Worm (Caenorhabditis elegans) whole organism, midembryonic: ENCODE data around the gene tmem-145.

Experiments used
- T22C8.4 ChIP-seq: fragments of 200-800 bp; sonication (Bioruptor generic); IDR thresholded peaks from 2 replicates; pipeline ENCODE4 v1.3.6; 2022; ENCODE audit warnings: missing genetic modification characterization, missing compliant biosample characterization
- cog-1 ChIP-seq: sonication (generic microtip); optimal IDR thresholded peaks from 2 replicates; lab custom pipeline; 2016; ENCODE audit warnings: missing genetic modification characterization, missing compliant biosample characterization
- flt-1 ChIP-seq: fragments of 200-800 bp; sonication (Bioruptor generic); IDR thresholded peaks from 2 replicates; pipeline ENCODE4 v1.3.6; 2022; ENCODE audit warnings: missing genetic modification characterization, missing compliant biosample characterization
- klf-2 ChIP-seq: fragments of 200-800 bp; sonication (Bioruptor generic); conservative IDR thresholded peaks from 2 replicates; pipeline ENCODE4 v1.3.6; 2022; ENCODE audit warnings: missing genetic modification reagents, missing genetic modification characterization, missing compliant biosample characterization
- med-1 ChIP-seq: sonication (generic microtip); optimal IDR thresholded peaks from 2 replicates; lab custom pipeline; 2017; ENCODE audit warnings: missing genetic modification characterization, mild to moderate bottlenecking, missing compliant biosample characterization, antibody characterized with exemption, missing genetic modification reagents; ENCODE audit not compliant: insufficient read depth
- ref-1 ChIP-seq: fragments of 200-800 bp; sonication (Bioruptor generic); conservative IDR thresholded peaks from 2 replicates; pipeline ENCODE4 v1.3.6; 2022; ENCODE audit warnings: missing genetic modification reagents, missing genetic modification characterization, missing compliant biosample characterization
- tab-1 ChIP-seq: fragments of 200-800 bp; sonication (Bioruptor generic); IDR thresholded peaks from 2 replicates; pipeline ENCODE4 v1.3.6; 2022; ENCODE audit warnings: missing genetic modification characterization, missing compliant biosample characterization
- ztf-23 ChIP-seq: fragments of 200-800 bp; sonication (Bioruptor generic); IDR thresholded peaks from 2 replicates; pipeline ENCODE4 v1.3.6; 2022; ENCODE audit warnings: missing genetic modification reagents, missing genetic modification characterization, missing compliant biosample characterization
- ztf-29 ChIP-seq: fragments of 200-800 bp; sonication (Bioruptor generic); IDR thresholded peaks from 2 replicates; pipeline ENCODE4 v1.3.6; 2022; ENCODE audit warnings: missing genetic modification reagents, missing genetic modification characterization, missing compliant biosample characterization

The tmem-145 gene

DNA sequence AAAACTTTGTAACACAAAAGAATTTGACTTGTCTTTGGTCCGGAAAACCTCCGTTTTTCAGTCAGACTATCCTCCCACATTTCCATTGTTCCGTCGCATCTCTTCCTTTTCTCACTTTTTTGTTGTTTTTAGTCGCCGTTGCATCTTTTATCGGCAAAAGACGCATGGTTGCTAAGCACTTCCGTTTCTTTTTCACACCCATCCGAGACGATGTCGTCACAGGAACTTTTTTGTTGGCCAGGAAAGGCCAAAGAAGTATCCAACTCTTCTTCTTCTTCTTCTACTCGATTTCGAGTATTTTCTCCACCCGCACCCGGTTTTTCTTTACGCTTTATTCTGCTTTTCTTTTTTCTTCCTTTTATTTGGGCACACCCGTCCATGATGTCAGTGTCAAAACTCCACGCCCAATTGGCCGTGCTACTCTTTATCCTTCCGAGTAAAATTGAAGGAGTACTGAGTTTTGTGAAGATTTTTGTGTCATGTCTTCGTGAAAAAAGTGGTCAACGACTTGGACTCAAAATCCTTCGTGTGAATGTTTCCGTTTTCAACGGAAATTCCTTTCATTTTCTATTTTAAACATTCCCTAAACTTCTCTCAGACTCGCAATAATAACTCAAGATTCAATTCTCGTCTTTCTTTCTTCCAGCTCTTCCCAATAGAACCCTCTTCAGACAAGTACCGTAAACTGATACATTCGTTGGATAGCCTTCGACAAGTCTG is 48.4 kb downstream of the tmem-145 start, which contains the start of gene B0198.2:
TSS of gene B0198.2 (plus strand) at position 670 of the 720 bp plus-strand sequence.
- TF ChIP-seq ref-1 (GFP tag; lab: Robert Waterston, UW) (no peak), ztf-29 (no peak), cog-1 (tag; lab: Kevin White, UChicago) (no peak), klf-2 (GFP tag; lab: Robert Waterston, UW) (no peak), flt-1 (no peak), T22C8.4 (GFP tag; lab: Robert Waterston, UW) (no peak), ztf-23 (GFP tag; lab: Robert Waterston, UW) (no peak), tab-1 (GFP tag; lab: Robert Waterston, UW) (no peak), med-1 (GFP tag; lab: Kevin White, UChicago) (no peak)

DNA sequence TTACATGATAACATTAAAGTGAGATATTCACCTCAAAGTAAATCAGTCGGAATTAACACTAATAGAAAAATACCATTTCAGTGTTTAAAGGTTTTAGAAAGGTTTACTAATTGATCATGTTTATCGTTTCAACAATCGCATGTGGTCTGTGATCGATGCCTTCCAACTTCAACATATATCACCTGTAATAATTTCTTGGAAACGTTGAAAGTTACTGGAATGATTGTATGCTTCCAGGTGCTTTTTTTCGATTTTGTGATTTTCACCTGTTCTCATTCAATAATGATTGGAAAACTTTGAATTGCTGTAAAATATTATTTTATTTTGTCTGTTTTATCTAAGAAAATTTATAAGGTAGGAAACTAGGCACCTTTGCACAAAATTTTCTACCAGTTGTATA is 51.2 kb downstream of the tmem-145 start:
- TF ChIP-seq ztf-29, result no peak
- no peak for TF ChIP-seq klf-2 (GFP tag; lab: Robert Waterston, UW)
- TF ChIP-seq flt-1, result no peak
- no peak for TF ChIP-seq ref-1 (GFP tag; lab: Robert Waterston, UW)
- no peak for TF ChIP-seq ztf-23 (GFP tag; lab: Robert Waterston, UW)

DNA sequence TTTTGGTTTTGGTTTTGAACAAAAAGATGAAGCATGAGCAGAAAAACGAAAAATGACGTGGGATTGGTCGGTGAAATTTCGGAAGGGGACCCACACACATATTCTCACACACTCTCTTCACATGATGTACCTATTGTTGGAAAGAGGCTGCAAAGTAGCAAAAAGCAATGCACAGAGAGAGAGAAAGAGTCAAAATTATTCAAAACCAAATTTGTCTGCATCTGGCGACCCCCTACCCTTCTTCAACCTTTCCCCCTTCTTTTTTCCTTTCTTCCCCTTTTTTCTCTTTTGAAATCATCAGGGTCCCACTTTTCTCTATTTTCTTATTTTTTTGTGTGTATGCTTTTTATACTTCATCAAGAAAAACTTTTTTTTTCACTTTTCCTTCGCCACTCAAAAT is 52.2 kb downstream of the tmem-145 start:
- TF ChIP-seq cog-1 (tag; lab: Kevin White, UChicago) (no peak), ztf-29 (no peak), flt-1 (peak; percentile 39; the same call in 1 of the 2 replicates)
